Fruit fly (Drosophila melanogaster): ENCODE results near the gene CG14907.
A peak's percentile ranks its signal among the peaks of the same experiment; 100 is the strongest.

CG14907 gene

DNA sequence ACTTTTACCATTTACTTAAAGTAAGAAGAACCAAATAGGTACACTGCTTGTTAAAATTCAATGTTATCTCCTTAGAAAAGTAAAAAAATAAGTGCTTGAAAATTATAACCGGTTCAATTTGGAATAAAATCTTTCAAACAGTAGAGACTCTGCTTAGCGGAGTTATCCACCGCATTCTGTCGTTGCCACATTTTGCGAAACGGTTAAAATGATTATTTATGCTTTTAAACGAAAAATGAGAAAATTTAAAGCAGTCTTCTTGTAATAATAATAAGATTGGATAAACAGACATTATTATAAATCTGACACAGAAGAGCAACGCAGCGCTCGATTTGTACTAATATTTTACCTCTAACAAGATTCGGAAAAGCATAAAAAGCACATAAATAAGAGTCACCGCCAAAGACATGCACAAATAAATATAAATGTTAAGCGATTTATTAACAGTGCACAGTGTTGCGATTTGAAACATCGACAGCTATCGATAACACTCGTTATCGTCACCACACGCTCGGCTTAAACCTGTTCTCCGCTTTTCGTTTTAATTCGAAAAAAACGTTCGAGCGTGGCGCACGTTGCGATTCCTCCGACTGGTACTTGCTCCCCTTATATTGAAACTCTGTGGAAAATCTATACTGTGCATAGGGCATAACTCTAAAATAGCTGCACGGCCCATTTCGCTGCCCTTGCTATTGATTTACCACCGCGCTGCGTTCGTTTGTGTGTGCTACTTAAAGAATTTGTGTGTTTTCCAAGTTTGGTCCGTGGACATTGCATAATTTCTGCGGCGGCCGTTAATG lies 27.2 kb downstream of the CG14907 start, which contains the start of gene Fas1 (continued):
- TF ChIP-seq Hr39 (optimal IDR thresholded peaks at IDR 0.05) (no peak), CG15269 (tag; optimal IDR thresholded peaks at IDR 0.05) (no peak), eyg (GFP tag; optimal IDR thresholded peaks at IDR 0.05) (no peak), lbe (GFP tag; optimal IDR thresholded peaks at IDR 0.05) (no peak), CG10431 (GFP tag; optimal IDR thresholded peaks at IDR 0.05) (no peak), nom (GFP tag; optimal IDR thresholded peaks at IDR 0.05) (peak; percentile 20), oc (tag; optimal IDR thresholded peaks at IDR 0.05) (peak; percentile 57), CG3838 (GFP tag; optimal IDR thresholded peaks at IDR 0.05) (no peak), CG13287 (GFP tag; IDR thresholded peaks at IDR 0.05; ENCODE audit: partially characterized antibody) (peak; percentile 71), dimm (GFP tag; IDR thresholded peaks at IDR 0.05) (no peak), CG4617 (GFP tag; optimal IDR thresholded peaks at IDR 0.05; ENCODE audit: borderline replicate concordance) (no peak), Dbx (GFP tag; IDR thresholded peaks at IDR 0.05) (no peak), luna (GFP tag; optimal IDR thresholded peaks at IDR 0.05) (no peak), CG30020 (tag; optimal IDR thresholded peaks at IDR 0.05) (peak; percentile 6), dan (GFP tag; IDR thresholded peaks at IDR 0.05) (no peak), bcd (GFP tag; optimal IDR thresholded peaks at IDR 0.05) (no peak), nmo (GFP tag; optimal IDR thresholded peaks at IDR 0.05) (peak; percentile 3), Hey (tag; optimal IDR thresholded peaks at IDR 0.05) (no peak), kay (GFP tag; optimal IDR thresholded peaks at IDR 0.05) (no peak), Stat92E (GFP tag; optimal IDR thresholded peaks at IDR 0.05) (peak in 1 of 3 experiments; percentile 95), CG32532 (GFP tag; IDR thresholded peaks at IDR 0.05) (no peak), CG3995 (GFP tag; optimal IDR thresholded peaks at IDR 0.05) (peak; percentile 54), tx (GFP tag; optimal IDR thresholded peaks at IDR 0.05) (no peak), Rfx (GFP tag; IDR thresholded peaks at IDR 0.05) (peak; percentile 52; the same call in 1 of the 2 replicates), Gug (GFP tag; IDR thresholded peaks at IDR 0.05) (no peak), run (tag; optimal IDR thresholded peaks at IDR 0.05) (no peak), CG9932 (GFP tag; IDR thresholded peaks at IDR 0.05) (peak; percentile 29; the same call in 1 of the 2 replicates), CG18619 (GFP tag; optimal IDR thresholded peaks at IDR 0.05) (no peak), CG43689 (GFP tag; IDR thresholded peaks at IDR 0.05) (no peak), HLHmδ (GFP tag; optimal IDR thresholded peaks at IDR 0.05) (peak; percentile 76), Ada2b (GFP tag; IDR thresholded peaks at IDR 0.05) (no peak), klu (GFP tag; IDR thresholded peaks at IDR 0.05) (no peak), CG10543 (GFP tag; optimal IDR thresholded peaks at IDR 0.05) (peak; percentile 26), Elba2 (GFP tag; optimal IDR thresholded peaks at IDR 0.05) (no peak), CG4854 (GFP tag; optimal IDR thresholded peaks at IDR 0.05) (no peak), crol (GFP tag; IDR thresholded peaks at IDR 0.05) (no peak), CG8388 (GFP tag; optimal IDR thresholded peaks at IDR 0.05) (no peak), vfl (GFP tag; optimal IDR thresholded peaks at IDR 0.05) (no peak), chn (GFP tag; optimal IDR thresholded peaks at IDR 0.05) (no peak), CG16813 (GFP tag; IDR thresholded peaks at IDR 0.05; ENCODE audit: partially characterized antibody) (peak; percentile 70; the same call in 2 of the 3 replicates), Opbp (GFP tag; IDR thresholded peaks at IDR 0.05; ENCODE audit: partially characterized antibody) (peak; percentile 71), CG10979 (tag; optimal IDR thresholded peaks at IDR 0.05) (peak; percentile 24), croc (GFP tag; conservative IDR thresholded peaks at IDR 0.05) (no peak), CG32767 (GFP tag; IDR thresholded peaks at IDR 0.05) (no peak), CG30431 (GFP tag; optimal IDR thresholded peaks at IDR 0.05) (no peak), sna (GFP tag; IDR thresholded peaks at IDR 0.05; ENCODE audit: partially characterized antibody) (peak; percentile 54; the same call in 1 of the 2 replicates), CG2129 (GFP tag; IDR thresholded peaks at IDR 0.05; ENCODE audit: partially characterized antibody) (peak; percentile 49), Lhr (GFP tag; optimal IDR thresholded peaks at IDR 0.05) (peak; percentile 75), Oaz (GFP tag; IDR thresholded peaks at IDR 0.05) (no peak)

Data from whole organism, embryonic.